Comparison of ENCODE assay signal across 1 fruit fly cellular context in genomic region chr2L:5044892-5045619, dm6.
TF ChIP-seq lines count a peak whose summit lies in the region.

No protein-coding gene starts in this region.

TF ChIP-seq in whole organism, embryonic, 481 proteins besides CTCF, POLR2A, EP300 and RAD21 (continued from another document):
- TF ChIP-seq pnt (GFP tag; optimal IDR thresholded peaks at IDR 0.05; lab: Kevin White, UChicago) (peak; percentile 22), CG4820 (GFP tag; optimal IDR thresholded peaks at IDR 0.05; lab: Kevin White, UChicago) (peak; percentile 10), HHEX (GFP tag; optimal IDR thresholded peaks at IDR 0.05; lab: Kevin White, UChicago) (peak; percentile 69), CG6272 (GFP tag; IDR thresholded peaks at IDR 0.05; lab: Robert Waterston, UW) (peak; percentile 69), vvl (GFP tag; IDR thresholded peaks at IDR 0.05; lab: Robert Waterston, UW) (peak; percentile 27; the same call in 1 of the 2 replicates), CG6765 (GFP tag; optimal IDR thresholded peaks at IDR 0.05; lab: Kevin White, UChicago) (peak; percentile 26), CG8924 (tag; optimal IDR thresholded peaks at IDR 0.05; lab: Kevin White, UChicago) (peak; percentile 57), CG17328 (GFP tag; IDR thresholded peaks at IDR 0.05; lab: Robert Waterston, UW) (peak; percentile 13; the same call in 1 of the 2 replicates), Dll (GFP tag; IDR thresholded peaks at IDR 0.05; lab: Robert Waterston, UW; ENCODE audit: partially characterized antibody) (no peak), CG14441 (GFP tag; IDR thresholded peaks at IDR 0.05; lab: Robert Waterston, UW) (peak; percentile 67), CG12391 (tag; optimal IDR thresholded peaks at IDR 0.05; lab: Kevin White, UChicago) (peak; percentile 61), sc (optimal IDR thresholded peaks at IDR 0.05; lab: Kevin White, UChicago) (no peak), sc (GFP tag; optimal IDR thresholded peaks at IDR 0.05; lab: Kevin White, UChicago) (peak; percentile 52), Oli (tag; optimal IDR thresholded peaks at IDR 0.05; lab: Kevin White, UChicago) (peak; percentile 66), dimm (GFP tag; IDR thresholded peaks at IDR 0.05; lab: Robert Waterston, UW) (peak; percentile 46), CG9876 (GFP tag; optimal IDR thresholded peaks at IDR 0.05; lab: Kevin White, UChicago) (peak; percentile 10), tap (tag; optimal IDR thresholded peaks at IDR 0.05; lab: Kevin White, UChicago) (peak; percentile 23), row (GFP tag; IDR thresholded peaks at IDR 0.05; lab: Robert Waterston, UW) (peak; percentile 71), CG32767 (GFP tag; IDR thresholded peaks at IDR 0.05; lab: Robert Waterston, UW) (peak; percentile 46; the same call in 1 of the 2 replicates), Chrac-16 (GFP tag; optimal IDR thresholded peaks at IDR 0.05; lab: Kevin White, UChicago) (no peak), CG14050 (GFP tag; IDR thresholded peaks at IDR 0.05; lab: Robert Waterston, UW) (peak; percentile 30; the same call in 2 of the 3 replicates), mld (GFP tag; IDR thresholded peaks at IDR 0.05; lab: Robert Waterston, UW; ENCODE audit: partially characterized antibody) (no peak), maf-S (GFP tag; optimal IDR thresholded peaks at IDR 0.05; lab: Kevin White, UChicago) (peak; percentile 4), seq (GFP tag; IDR thresholded peaks at IDR 0.05; lab: Robert Waterston, UW) (peak; percentile 73), CG15269 (tag; optimal IDR thresholded peaks at IDR 0.05; lab: Kevin White, UChicago) (peak; percentile 72), Med (GFP tag; lab: Kevin White, UChicago) (peak; percentile 92), D (optimal IDR thresholded peaks at IDR 0.05; lab: Kevin White, UChicago) (no peak), D (GFP tag; optimal IDR thresholded peaks at IDR 0.05; lab: Kevin White, UChicago) (peak; percentile 50), CG12744 (GFP tag; optimal IDR thresholded peaks at IDR 0.05; lab: Kevin White, UChicago) (no peak), CG12659 (GFP tag; optimal IDR thresholded peaks at IDR 0.05; lab: Kevin White, UChicago) (peak; percentile 65), B-H1 (GFP tag; IDR thresholded peaks at IDR 0.05; lab: Robert Waterston, UW) (0 out of 3 replicates have a peak, but pooled peaks have one; percentile 10), CG13775 (GFP tag; optimal IDR thresholded peaks at IDR 0.05; lab: Kevin White, UChicago) (peak; percentile 67), Hr3 (GFP tag; optimal IDR thresholded peaks at IDR 0.05; lab: Kevin White, UChicago) (peak; percentile 41), Dek (tag; optimal IDR thresholded peaks at IDR 0.05; lab: Kevin White, UChicago) (peak; percentile 34), Opbp (GFP tag; IDR thresholded peaks at IDR 0.05; lab: Robert Waterston, UW; ENCODE audit: partially characterized antibody) (0 out of 3 replicates have a peak, but pooled peaks have one; percentile 8), Spps (tag; optimal IDR thresholded peaks at IDR 0.05; lab: Kevin White, UChicago) (no peak), Max (GFP tag; optimal IDR thresholded peaks at IDR 0.05; lab: Kevin White, UChicago) (peak; percentile 42), CG10431 (GFP tag; optimal IDR thresholded peaks at IDR 0.05; lab: Kevin White, UChicago) (peak; percentile 8), stc (GFP tag; IDR thresholded peaks at IDR 0.05; lab: Robert Waterston, UW) (peak; percentile 41; the same call in 1 of the 2 replicates), Bgb (GFP tag; IDR thresholded peaks at IDR 0.05; lab: Robert Waterston, UW; ENCODE audit: partially characterized antibody) (no peak), CG4854 (GFP tag; optimal IDR thresholded peaks at IDR 0.05; lab: Kevin White, UChicago) (no peak), CG2120 (GFP tag; optimal IDR thresholded peaks at IDR 0.05; lab: Kevin White, UChicago) (peak; percentile 37), Hey (tag; optimal IDR thresholded peaks at IDR 0.05; lab: Kevin White, UChicago) (no peak), CG34422 (GFP tag; IDR thresholded peaks at IDR 0.05; lab: Robert Waterston, UW) (peak; percentile 48; the same call in 2 of the 3 replicates), CG3407 (GFP tag; optimal IDR thresholded peaks at IDR 0.05; lab: Kevin White, UChicago) (peak; percentile 21), CG13424 (tag; optimal IDR thresholded peaks at IDR 0.05; lab: Kevin White, UChicago) (peak; percentile 70), CG7839 (tag; optimal IDR thresholded peaks at IDR 0.05; lab: Kevin White, UChicago) (peak; percentile 61), CG10979 (tag; optimal IDR thresholded peaks at IDR 0.05; lab: Kevin White, UChicago) (peak; percentile 54), CG32772 (GFP tag; IDR thresholded peaks at IDR 0.05; lab: Robert Waterston, UW) (peak; percentile 34; the same call in 1 of the 2 replicates), CG2712 (tag; optimal IDR thresholded peaks at IDR 0.05; lab: Kevin White, UChicago) (peak; percentile 58), Pdp1 (GFP tag; optimal IDR thresholded peaks at IDR 0.05; lab: Kevin White, UChicago) (peak; percentile 20 to 33), Blimp-1 (GFP tag; optimal IDR thresholded peaks at IDR 0.05; lab: Kevin White, UChicago) (peak; percentile 32), CG1529 (GFP tag; optimal IDR thresholded peaks at IDR 0.05; lab: Kevin White, UChicago) (peak; percentile 1), CG10321 (GFP tag; IDR thresholded peaks at IDR 0.05; lab: Robert Waterston, UW) (0 out of 2 replicates have a peak, but pooled peaks have one; percentile 35), CG12104 (GFP tag; optimal IDR thresholded peaks at IDR 0.05; lab: Kevin White, UChicago) (peak; percentile 41), CG10366 (GFP tag; IDR thresholded peaks at IDR 0.05; lab: Robert Waterston, UW) (peak; percentile 47), fd96Cb (tag; optimal IDR thresholded peaks at IDR 0.05; lab: Kevin White, UChicago) (peak; percentile 61), CG12299 (tag; optimal IDR thresholded peaks at IDR 0.05; lab: Kevin White, UChicago) (no peak), Rx (GFP tag; IDR thresholded peaks at IDR 0.05; lab: Robert Waterston, UW) (peak; percentile 24; the same call in 1 of the 2 replicates), sqz (GFP tag; optimal IDR thresholded peaks at IDR 0.05; lab: Kevin White, UChicago) (peak; percentile 82), CG6175 (GFP tag; IDR thresholded peaks at IDR 0.05; lab: Robert Waterston, UW) (no peak), PHDP (tag; optimal IDR thresholded peaks at IDR 0.05; lab: Kevin White, UChicago) (peak; percentile 46), zfh2 (GFP tag; optimal IDR thresholded peaks at IDR 0.05; lab: Kevin White, UChicago) (peak; percentile 15), CG4617 (GFP tag; optimal IDR thresholded peaks at IDR 0.05; lab: Kevin White, UChicago; ENCODE audit: borderline replicate concordance) (peak; percentile 11), CG4730 (GFP tag; IDR thresholded peaks at IDR 0.05; lab: Robert Waterston, UW) (0 out of 2 replicates have a peak, but pooled peaks have one; percentile 14), oc (tag; optimal IDR thresholded peaks at IDR 0.05; lab: Kevin White, UChicago) (no peak), Usf (GFP tag; optimal IDR thresholded peaks at IDR 0.05; lab: Kevin White, UChicago) (no peak), ase (GFP tag; IDR thresholded peaks at IDR 0.05; lab: Robert Waterston, UW) (peak; percentile 54; the same call in 2 of the 3 replicates), Ptx1 (GFP tag; IDR thresholded peaks at IDR 0.05; lab: Robert Waterston, UW) (0 out of 2 replicates have a peak, but pooled peaks have one; percentile 26), Hmr (GFP tag; optimal IDR thresholded peaks at IDR 0.05; lab: Kevin White, UChicago) (peak; percentile 48), CG1233 (GFP tag; optimal IDR thresholded peaks at IDR 0.05; lab: Kevin White, UChicago) (peak; percentile 19), Dfd (GFP tag; optimal IDR thresholded peaks at IDR 0.05; lab: Kevin White, UChicago) (no peak), GATAe (GFP tag; conservative IDR thresholded peaks at IDR 0.05; lab: Robert Waterston, UW) (no peak), CG13296 (GFP tag; optimal IDR thresholded peaks at IDR 0.05; lab: Kevin White, UChicago) (peak; percentile 43), CG15601 (tag; optimal IDR thresholded peaks at IDR 0.05; lab: Kevin White, UChicago) (peak; percentile 18), mam (GFP tag; optimal IDR thresholded peaks at IDR 0.05; lab: Kevin White, UChicago) (peak; percentile 54), dmrt99B (tag; optimal IDR thresholded peaks at IDR 0.05; lab: Kevin White, UChicago) (peak; percentile 77), CG10147 (GFP tag; optimal IDR thresholded peaks at IDR 0.05; lab: Kevin White, UChicago) (peak; percentile 8), D19A (tag; optimal IDR thresholded peaks at IDR 0.05; lab: Kevin White, UChicago) (peak; percentile 75), Eip74EF (GFP tag; optimal IDR thresholded peaks at IDR 0.05; lab: Kevin White, UChicago) (peak in 1 of 2 experiments; percentile 55), Dbx (GFP tag; IDR thresholded peaks at IDR 0.05; lab: Robert Waterston, UW) (no peak), pan (optimal IDR thresholded peaks at IDR 0.05; lab: Kevin White, UChicago) (no peak), pan (GFP tag; optimal IDR thresholded peaks at IDR 0.05 in 1 of 2, IDR thresholded peaks at IDR 0.05 in 1 of 2) (peak in 1 of 2 experiments; percentile 47), Asciz (GFP tag; optimal IDR thresholded peaks at IDR 0.05; lab: Kevin White, UChicago) (peak; percentile 24), sim (GFP tag; IDR thresholded peaks at IDR 0.05; lab: Robert Waterston, UW) (no peak), Xrp1 (GFP tag; IDR thresholded peaks at IDR 0.05; lab: Robert Waterston, UW) (peak; percentile 61), pum (GFP tag; optimal IDR thresholded peaks at IDR 0.05; lab: Kevin White, UChicago) (peak; percentile 42), chif (GFP tag; optimal IDR thresholded peaks at IDR 0.05; lab: Kevin White, UChicago) (peak in 1 of 2 experiments; percentile 51), ttk (GFP tag; IDR thresholded peaks at IDR 0.05; lab: Robert Waterston, UW) (peak; percentile 39; the same call in 1 of the 2 replicates), NFAT (GFP tag; IDR thresholded peaks at IDR 0.05; lab: Robert Waterston, UW) (peak; percentile 75), Xbp1 (GFP tag; optimal IDR thresholded peaks at IDR 0.05; lab: Kevin White, UChicago) (peak; percentile 47), unpg (GFP tag; optimal IDR thresholded peaks at IDR 0.05; lab: Kevin White, UChicago) (peak; percentile 52)
